Worm (Caenorhabditis elegans): Measurements from ENCODE around the gene srb-13.

DNA sequence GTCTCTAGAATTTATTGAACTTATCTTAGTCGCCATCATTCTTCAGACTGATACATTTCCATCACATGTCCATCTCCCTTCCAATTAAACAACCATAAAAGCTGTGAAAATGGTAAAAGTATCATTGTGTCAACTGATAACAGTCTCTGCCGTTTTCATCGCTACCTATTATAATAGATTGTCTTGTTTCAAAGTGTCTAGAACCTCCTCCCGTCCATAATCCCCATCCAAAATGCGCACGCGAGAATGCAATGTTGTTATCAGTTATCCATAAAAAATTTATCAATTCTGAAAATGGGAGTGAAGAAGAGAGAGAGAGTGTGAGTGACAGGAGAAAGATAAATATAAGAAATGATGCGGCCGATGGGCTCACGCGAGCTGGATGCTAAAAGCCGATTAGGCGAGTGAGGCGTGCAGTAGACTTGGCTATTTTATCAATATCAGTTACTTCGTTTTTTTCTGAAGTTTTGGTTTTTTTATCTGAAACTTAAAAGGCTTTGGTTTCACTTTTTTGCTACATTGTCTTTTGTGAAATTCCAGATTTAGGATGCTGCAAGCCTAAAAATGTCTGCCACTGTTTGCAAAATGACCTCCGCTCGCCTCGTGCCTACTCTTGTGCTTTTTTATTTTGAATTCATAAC lies 44.6 kb upstream of the srb-13 start:
- TF ChIP-seq hlh-6 (tag; optimal IDR thresholded peaks at IDR 0.05), result no peak
- TF ChIP-seq pha-4 (tag; optimal IDR thresholded peaks at IDR 0.05), result no peak
- TF ChIP-seq ceh-18 (tag; optimal IDR thresholded peaks at IDR 0.05), result no peak
- TF ChIP-seq ama-1 (optimal IDR thresholded peaks at IDR 0.05), result no peak
- TF ChIP-seq dve-1 (tag; optimal IDR thresholded peaks at IDR 0.05), result peak; percentile 40
- no peak for TF ChIP-seq hlh-8 (tag; optimal IDR thresholded peaks at IDR 0.05)
- no peak for TF ChIP-seq ceh-24 (tag; optimal IDR thresholded peaks at IDR 0.05)
- peak; percentile 66 for TF ChIP-seq pqm-1 (tag; optimal IDR thresholded peaks at IDR 0.05)
- no peak for TF ChIP-seq tbx-2 (tag; optimal IDR thresholded peaks at IDR 0.05)
- no peak for TF ChIP-seq madf-2 (tag; optimal IDR thresholded peaks at IDR 0.05)
